Fruit fly (Drosophila melanogaster): ENCODE measurements around the gene lawc.

Gene lawc

dm6 chrX:8460232-8460631, 48.8 kb upstream of the lawc start:
- TF ChIP-seq ey (GFP tag; optimal IDR thresholded peaks at IDR 0.05) (no peak), Hr78 (GFP tag; optimal IDR thresholded peaks at IDR 0.05) (no peak), GATAd (GFP tag; optimal IDR thresholded peaks at IDR 0.05) (no peak), dmrt93B (GFP tag; optimal IDR thresholded peaks at IDR 0.05) (no peak), lola (GFP tag; optimal IDR thresholded peaks at IDR 0.05) (no peak), Hnf4 (GFP tag; optimal IDR thresholded peaks at IDR 0.05) (no peak), jim (GFP tag; optimal IDR thresholded peaks at IDR 0.05) (no peak), sage (GFP tag; optimal IDR thresholded peaks at IDR 0.05) (no peak), Dif (GFP tag; optimal IDR thresholded peaks at IDR 0.05; ENCODE audit: partially characterized antibody) (no peak), brk (GFP tag; optimal IDR thresholded peaks at IDR 0.05) (no peak), foxo (GFP tag; optimal IDR thresholded peaks at IDR 0.05) (no peak), tai (GFP tag; optimal IDR thresholded peaks at IDR 0.05) (no peak), psq (GFP tag; optimal IDR thresholded peaks at IDR 0.05) (no peak), Sp1 (GFP tag; optimal IDR thresholded peaks at IDR 0.05) (no peak), fru (GFP tag; optimal IDR thresholded peaks at IDR 0.05) (no peak), Hr83 (GFP tag; optimal IDR thresholded peaks at IDR 0.05; ENCODE audit: poor library complexity, severe bottlenecking) (no peak), OdsH (GFP tag; optimal IDR thresholded peaks at IDR 0.05) (no peak), HLH106 (tag; optimal IDR thresholded peaks at IDR 0.05) (no peak)

DNA sequence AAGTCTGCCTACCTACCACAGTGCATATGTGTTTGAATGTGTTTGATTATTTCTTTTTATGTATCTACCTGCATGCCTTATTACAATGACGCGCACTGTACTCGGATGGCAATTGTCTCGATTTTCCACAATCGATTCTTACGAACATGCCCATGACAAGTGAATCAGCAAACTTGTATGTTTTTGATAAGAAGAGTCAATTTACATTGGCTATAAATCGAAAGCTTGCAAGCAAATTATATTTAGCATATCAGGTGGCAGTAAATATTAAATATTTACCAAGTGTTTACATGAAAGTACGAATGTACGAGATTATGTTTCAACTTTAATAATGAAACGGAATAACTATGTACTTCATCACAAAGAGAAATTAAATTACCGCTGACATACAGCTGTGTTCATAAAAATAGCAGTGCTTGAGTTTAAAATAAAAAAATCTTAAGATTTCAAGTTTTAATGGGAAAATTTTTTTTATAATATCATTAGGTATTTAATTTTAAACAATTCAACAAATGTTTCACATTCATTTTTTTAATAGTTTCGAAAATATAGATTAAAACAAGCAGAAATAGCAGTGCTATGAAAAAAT, 48.1 kb upstream of the lawc start:
- TF ChIP-seq dl (GFP tag; optimal IDR thresholded peaks at IDR 0.05; ENCODE audit: insufficient read depth in 1 of 2, partially characterized antibody in 2 of 2) (no peak), Mio (GFP tag; optimal IDR thresholded peaks at IDR 0.05) (no peak), dmrt93B (GFP tag; optimal IDR thresholded peaks at IDR 0.05) (no peak), Jra (GFP tag; optimal IDR thresholded peaks at IDR 0.05) (no peak), ey (GFP tag; optimal IDR thresholded peaks at IDR 0.05) (no peak), sv (GFP tag; optimal IDR thresholded peaks at IDR 0.05) (no peak), br (GFP tag; optimal IDR thresholded peaks at IDR 0.05) (no peak), woc (GFP tag; optimal IDR thresholded peaks at IDR 0.05) (no peak), GATAd (GFP tag; optimal IDR thresholded peaks at IDR 0.05) (no peak), sage (GFP tag; optimal IDR thresholded peaks at IDR 0.05) (no peak), HLH106 (tag; optimal IDR thresholded peaks at IDR 0.05) (no peak), Abd-B (GFP tag; optimal IDR thresholded peaks at IDR 0.05) (no peak), h (GFP tag; optimal IDR thresholded peaks at IDR 0.05) (no peak), Rel (GFP tag; optimal IDR thresholded peaks at IDR 0.05) (no peak), Rel (tag; optimal IDR thresholded peaks at IDR 0.05) (no peak), usp (GFP tag; optimal IDR thresholded peaks at IDR 0.05) (no peak), jim (GFP tag; optimal IDR thresholded peaks at IDR 0.05) (no peak), foxo (GFP tag; optimal IDR thresholded peaks at IDR 0.05) (no peak), OdsH (GFP tag; optimal IDR thresholded peaks at IDR 0.05) (no peak), CG32264 (GFP tag; optimal IDR thresholded peaks at IDR 0.05) (no peak)

- TF ChIP-seq Dif (GFP tag; optimal IDR thresholded peaks at IDR 0.05; ENCODE audit: partially characterized antibody) = no peak
- TF ChIP-seq Hr78 (GFP tag; optimal IDR thresholded peaks at IDR 0.05) = no peak
- no peak for TF ChIP-seq usp (GFP tag; optimal IDR thresholded peaks at IDR 0.05)
- no peak for TF ChIP-seq dsf (GFP tag; optimal IDR thresholded peaks at IDR 0.05; ENCODE audit: borderline replicate concordance)
- TF ChIP-seq fru (GFP tag; optimal IDR thresholded peaks at IDR 0.05) = no peak
- TF ChIP-seq dmrt93B (GFP tag; optimal IDR thresholded peaks at IDR 0.05) = no peak
- no peak for TF ChIP-seq lola (GFP tag; optimal IDR thresholded peaks at IDR 0.05)
Measured at dm6 chrX:8457532-8457931, 46.1 kb upstream of the lawc start, which contains the start of gene CG32713. CG32713 (minus strand) TSS chrX:8457632.

dm6 chrX:8455019-8455555, 43.6 kb upstream of the lawc start, which contains the start of gene org-1:
org-1 (minus strand) TSS chrX:8455069.
- TF ChIP-seq pan (optimal IDR thresholded peaks at IDR 0.05) (no peak), CG9705 (GFP tag; optimal IDR thresholded peaks at IDR 0.05) (peak; percentile 62), h (GFP tag; optimal IDR thresholded peaks at IDR 0.05) (peak; percentile 77), foxo (GFP tag; optimal IDR thresholded peaks at IDR 0.05) (peak in 1 of 2 experiments; percentile 81), CG32264 (GFP tag; optimal IDR thresholded peaks at IDR 0.05) (no peak), psq (GFP tag; optimal IDR thresholded peaks at IDR 0.05) (peak; percentile 61), Hr78 (GFP tag; optimal IDR thresholded peaks at IDR 0.05) (no peak), Abd-B (GFP tag; optimal IDR thresholded peaks at IDR 0.05) (no peak), Dif (GFP tag; optimal IDR thresholded peaks at IDR 0.05; ENCODE audit: partially characterized antibody) (no peak), usp (GFP tag; optimal IDR thresholded peaks at IDR 0.05) (no peak), Myc (optimal IDR thresholded peaks at IDR 0.05) (no peak), dsf (GFP tag; optimal IDR thresholded peaks at IDR 0.05; ENCODE audit: borderline replicate concordance) (no peak), rgr (GFP tag; optimal IDR thresholded peaks at IDR 0.05) (peak; percentile 76), ey (GFP tag; optimal IDR thresholded peaks at IDR 0.05) (peak; percentile 74), HLH106 (tag; optimal IDR thresholded peaks at IDR 0.05) (peak; percentile 77), br (GFP tag; optimal IDR thresholded peaks at IDR 0.05) (peak; percentile 60), fru (GFP tag; optimal IDR thresholded peaks at IDR 0.05) (peak; percentile 67), Hr83 (GFP tag; optimal IDR thresholded peaks at IDR 0.05; ENCODE audit: poor library complexity, severe bottlenecking) (no peak), N (GFP tag; optimal IDR thresholded peaks at IDR 0.05) (no peak), OdsH (GFP tag; optimal IDR thresholded peaks at IDR 0.05) (peak; percentile 69), dmrt93B (GFP tag; optimal IDR thresholded peaks at IDR 0.05) (peak; percentile 56), tai (GFP tag; optimal IDR thresholded peaks at IDR 0.05) (peak; percentile 16), sv (GFP tag; optimal IDR thresholded peaks at IDR 0.05) (peak; percentile 79), sage (GFP tag; optimal IDR thresholded peaks at IDR 0.05) (peak; percentile 43), Sp1 (GFP tag; optimal IDR thresholded peaks at IDR 0.05) (peak; percentile 66), brk (GFP tag; optimal IDR thresholded peaks at IDR 0.05) (peak; percentile 4), woc (GFP tag; optimal IDR thresholded peaks at IDR 0.05) (peak; percentile 26), Hnf4 (GFP tag; optimal IDR thresholded peaks at IDR 0.05) (peak; percentile 71), Rel (GFP tag; optimal IDR thresholded peaks at IDR 0.05) (no peak), Rel (tag; optimal IDR thresholded peaks at IDR 0.05) (peak; percentile 19)

Data from whole organism, wandering third instar larva.